Fruit fly (Drosophila melanogaster): ENCODE data around the gene Trm7-34.
A peak's percentile ranks its signal among the peaks of the same experiment; 100 is the strongest.

Gene Trm7-34

DNA sequence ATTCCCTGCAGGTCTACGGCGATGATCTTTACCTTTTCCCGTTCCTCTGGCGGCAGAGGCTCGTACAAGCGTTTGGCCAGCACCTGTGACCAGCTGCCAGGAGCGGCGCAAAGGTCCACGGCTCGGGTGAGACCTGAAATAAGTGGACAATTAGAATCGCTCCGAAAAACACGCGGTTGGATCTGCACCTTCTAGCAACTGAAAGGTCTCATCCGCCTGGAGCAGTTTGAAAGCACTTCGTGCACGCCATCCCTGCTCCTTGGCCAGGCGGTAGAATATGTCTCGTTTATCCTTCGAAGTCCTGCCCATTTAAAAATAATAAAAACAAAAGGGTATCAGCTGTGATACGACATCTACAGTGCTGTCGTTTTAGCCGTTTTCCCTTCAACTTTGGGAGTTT, at the start of gene Trm7-34:
TSS of gene Trm7-34 (minus strand) at position 365 of the 400 bp plus-strand sequence.
- no peak for TF ChIP-seq CG32121 (GFP tag; IDR thresholded peaks at IDR 0.05)
- TF ChIP-seq Pif1B (GFP tag; optimal IDR thresholded peaks at IDR 0.05): no peak
- TF ChIP-seq CG9948 (tag; optimal IDR thresholded peaks at IDR 0.05): no peak
- TF ChIP-seq CG12605 (GFP tag; IDR thresholded peaks at IDR 0.05): no peak
- TF ChIP-seq gl (tag; optimal IDR thresholded peaks at IDR 0.05): no peak

DNA sequence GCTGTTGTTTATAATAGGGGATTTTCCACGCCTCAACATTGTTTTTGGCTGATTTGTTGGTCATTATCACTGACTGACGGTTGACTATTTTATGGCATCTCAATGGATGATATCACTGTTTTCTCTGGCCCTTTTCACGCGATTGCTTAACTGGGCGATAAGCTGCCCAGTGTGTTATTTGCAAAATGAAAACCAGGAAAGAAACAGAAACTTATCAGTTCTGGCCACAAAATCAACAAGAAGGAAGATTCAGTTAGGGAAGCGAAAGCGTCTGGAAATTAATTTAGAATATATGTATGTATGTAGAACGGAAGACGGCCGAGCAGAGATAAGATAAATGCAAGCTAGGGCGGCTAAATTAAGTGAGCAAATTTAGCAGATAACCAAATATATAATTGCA, 48.3 kb upstream of the Trm7-34 start:
- TF ChIP-seq CG17806 (tag; optimal IDR thresholded peaks at IDR 0.05) (no peak), fd96Ca (GFP tag; IDR thresholded peaks at IDR 0.05) (no peak), CG4496 (GFP tag; IDR thresholded peaks at IDR 0.05) (no peak), CG32121 (GFP tag; IDR thresholded peaks at IDR 0.05) (no peak), EcR (GFP tag; optimal IDR thresholded peaks at IDR 0.05) (no peak), CG8159 (tag; optimal IDR thresholded peaks at IDR 0.05) (no peak), CG15710 (tag; optimal IDR thresholded peaks at IDR 0.05) (no peak), CG8301 (tag; optimal IDR thresholded peaks at IDR 0.05) (no peak), Ets98B (GFP tag; IDR thresholded peaks at IDR 0.05) (no peak), CG10348 (GFP tag; IDR thresholded peaks at IDR 0.05) (no peak), CG12605 (GFP tag; IDR thresholded peaks at IDR 0.05) (no peak), CG34367 (tag; optimal IDR thresholded peaks at IDR 0.05) (no peak), CG9948 (tag; optimal IDR thresholded peaks at IDR 0.05) (no peak), Snoo (tag; optimal IDR thresholded peaks at IDR 0.05) (no peak), CG14655 (GFP tag; optimal IDR thresholded peaks at IDR 0.05) (no peak), gl (tag; optimal IDR thresholded peaks at IDR 0.05) (no peak)

DNA sequence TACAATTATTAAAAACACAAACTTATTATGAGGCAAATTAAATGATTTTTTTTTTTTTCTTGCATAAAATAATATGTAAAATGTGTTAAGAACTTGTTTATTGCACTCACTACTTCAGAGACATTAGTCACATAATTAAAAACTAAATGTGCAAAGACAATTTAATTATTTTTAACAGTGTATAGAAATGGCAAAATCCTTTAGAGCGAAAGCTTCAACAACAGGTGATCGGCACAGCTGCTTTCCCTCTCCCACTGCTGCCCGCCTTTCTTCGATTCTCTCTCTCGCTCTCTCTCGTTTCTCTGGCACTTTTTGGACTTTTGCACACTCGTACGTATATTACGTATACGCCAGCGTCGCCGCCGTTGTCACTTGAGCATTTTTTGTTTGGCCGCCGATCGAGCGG, 46.7 kb upstream of the Trm7-34 start:
- TF ChIP-seq CG34367 (tag; optimal IDR thresholded peaks at IDR 0.05) (no peak), CG4496 (GFP tag; IDR thresholded peaks at IDR 0.05) (peak; percentile 36; the same call in 1 of the 3 replicates)

DNA sequence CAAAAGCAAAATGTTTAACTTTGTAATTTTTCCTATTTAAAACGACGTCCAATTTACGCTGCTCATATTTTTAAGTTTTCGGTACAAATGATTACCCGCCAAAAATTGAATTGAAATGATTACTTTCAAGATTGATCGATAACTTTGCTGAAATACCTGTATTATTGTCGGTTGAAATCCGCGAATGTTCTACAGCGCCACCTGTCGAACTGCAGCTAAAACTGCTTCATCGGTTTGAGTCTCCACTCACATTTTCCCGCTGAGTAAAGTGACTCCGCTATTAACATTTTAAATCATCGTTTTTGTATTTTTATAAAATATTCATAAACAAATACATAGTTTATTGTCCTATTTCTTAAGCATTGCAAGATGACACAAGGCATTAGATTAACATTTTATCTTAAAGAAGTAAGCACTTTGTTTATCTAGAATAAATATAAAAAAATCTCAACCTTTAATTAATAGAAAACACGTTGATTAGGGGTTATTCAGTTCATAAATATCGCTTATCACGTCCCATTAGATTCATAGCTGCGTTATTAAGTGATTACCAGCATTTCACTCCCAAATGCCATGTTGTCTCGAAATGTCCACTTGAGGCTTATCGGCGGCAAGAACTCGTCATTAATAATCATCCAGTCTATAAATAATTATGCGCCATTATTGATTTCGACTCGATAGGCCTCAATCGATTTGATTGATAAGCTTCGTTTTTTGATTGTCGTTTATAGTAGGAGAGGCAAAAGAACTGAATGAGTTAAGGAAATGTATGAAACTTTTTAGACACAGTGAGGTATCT, 46.1 kb upstream of the Trm7-34 start:
- TF ChIP-seq D1 (tag; optimal IDR thresholded peaks at IDR 0.05): peak; percentile 45
- TF ChIP-seq rn (GFP tag; IDR thresholded peaks at IDR 0.05): no peak
- no peak for TF ChIP-seq CG10348 (GFP tag; IDR thresholded peaks at IDR 0.05)
- TF ChIP-seq CG8159 (tag; optimal IDR thresholded peaks at IDR 0.05): no peak

DNA sequence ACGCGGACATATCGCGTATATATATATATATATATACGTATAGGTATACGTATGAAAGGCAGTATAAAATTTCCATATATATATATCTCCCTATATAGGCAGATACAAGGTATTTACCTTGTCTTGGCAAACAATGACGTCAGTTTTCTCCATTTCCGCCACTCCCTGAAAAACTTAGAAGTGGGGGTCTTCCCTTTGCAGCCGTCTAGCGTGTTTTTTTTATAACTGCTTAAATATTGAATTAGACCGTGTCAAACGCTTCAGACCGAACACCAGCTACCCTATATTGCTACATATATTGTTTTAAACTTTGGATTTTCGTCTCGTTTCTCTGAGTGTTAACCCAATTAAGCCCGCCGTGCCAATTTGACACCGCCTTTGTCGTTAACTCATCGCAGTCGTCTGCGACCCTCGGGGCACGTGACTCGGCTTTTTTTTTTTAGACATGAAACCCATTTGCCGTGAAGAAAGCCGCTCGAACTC, 43.0 kb upstream of the Trm7-34 start:
- peak; percentile 31 for TF ChIP-seq Pif1A (GFP tag; optimal IDR thresholded peaks at IDR 0.05)
- no peak for TF ChIP-seq fd96Ca (GFP tag; IDR thresholded peaks at IDR 0.05)
- no peak for TF ChIP-seq CG13204 (GFP tag; optimal IDR thresholded peaks at IDR 0.05)
- no peak for TF ChIP-seq gl (tag; optimal IDR thresholded peaks at IDR 0.05)
- no peak for TF ChIP-seq CG32121 (GFP tag; IDR thresholded peaks at IDR 0.05)
- TF ChIP-seq CG15710 (tag; optimal IDR thresholded peaks at IDR 0.05): no peak
- TF ChIP-seq CG9948 (tag; optimal IDR thresholded peaks at IDR 0.05): no peak
- TF ChIP-seq Snoo (tag; optimal IDR thresholded peaks at IDR 0.05): no peak

DNA sequence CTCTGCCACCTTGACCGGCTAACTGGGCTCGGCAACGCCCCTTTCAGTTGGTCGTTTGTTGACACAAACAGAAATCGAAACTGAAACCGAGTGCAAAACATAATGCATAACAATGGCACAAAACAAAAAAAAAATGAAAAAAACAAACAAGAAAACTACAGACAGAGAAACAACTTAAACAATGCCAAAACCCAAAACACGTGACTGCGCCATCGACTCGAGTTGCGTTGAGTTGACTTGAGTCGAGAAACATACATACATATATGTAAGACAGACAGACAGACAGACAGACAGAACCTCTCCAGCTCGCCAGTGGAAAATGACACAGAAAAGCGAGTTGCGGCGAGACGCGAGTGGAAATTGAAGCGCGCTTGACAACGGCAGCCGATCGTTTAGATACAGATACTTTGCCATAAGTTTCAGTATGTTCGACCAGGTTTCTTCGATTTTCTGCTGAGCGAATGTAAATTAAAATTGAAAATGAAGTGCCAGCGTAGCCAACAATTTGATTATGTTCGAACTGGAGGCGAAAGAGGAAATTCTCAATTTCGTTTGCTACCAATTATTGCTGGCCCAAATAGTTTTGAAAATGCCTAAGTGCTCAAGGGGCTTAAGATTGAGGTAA, 36.0 kb upstream of the Trm7-34 start:
- TF ChIP-seq CG8159 (tag; optimal IDR thresholded peaks at IDR 0.05) (no peak), CG34367 (tag; optimal IDR thresholded peaks at IDR 0.05) (no peak), CG15710 (tag; optimal IDR thresholded peaks at IDR 0.05) (no peak), CG8301 (tag; optimal IDR thresholded peaks at IDR 0.05) (no peak), CG12605 (GFP tag; IDR thresholded peaks at IDR 0.05) (no peak), CG4496 (GFP tag; IDR thresholded peaks at IDR 0.05) (peak; percentile 55; the same call in 1 of the 3 replicates), CG9948 (tag; optimal IDR thresholded peaks at IDR 0.05) (no peak), CG32121 (GFP tag; IDR thresholded peaks at IDR 0.05) (0 out of 2 replicates have a peak, but pooled peaks have one; percentile 41), Ets98B (GFP tag; IDR thresholded peaks at IDR 0.05) (0 out of 2 replicates have a peak, but pooled peaks have one; percentile 13)

DNA sequence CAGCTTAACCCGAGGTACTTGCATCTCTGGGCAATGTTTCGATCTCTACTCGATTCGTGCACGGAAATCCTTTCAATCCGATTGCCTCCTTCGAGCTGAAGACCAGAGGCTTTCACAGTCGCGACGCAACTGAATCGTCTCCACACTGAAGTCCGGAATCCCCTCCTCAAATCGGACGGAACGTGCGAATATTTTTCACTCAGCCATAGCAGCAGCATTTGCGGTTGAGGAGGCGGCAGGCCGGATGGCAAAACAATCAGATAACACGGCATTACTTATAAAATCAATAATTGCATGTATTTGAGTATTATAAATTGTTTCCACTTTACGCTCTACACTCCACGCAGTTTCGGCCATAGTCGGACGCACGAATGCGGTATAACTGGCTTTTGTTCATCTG, 34.4 kb upstream of the Trm7-34 start, which contains the start of gene Snmp1:
TSS of gene Snmp1 (minus strand) at position 101 of the 400 bp plus-strand sequence.
- TF ChIP-seq D1 (tag; optimal IDR thresholded peaks at IDR 0.05) (no peak), Snoo (tag; optimal IDR thresholded peaks at IDR 0.05) (no peak), CG15710 (tag; optimal IDR thresholded peaks at IDR 0.05) (no peak), CG34367 (tag; optimal IDR thresholded peaks at IDR 0.05) (no peak)
